Fruit fly (Drosophila melanogaster) whole organism: ENCODE results near the gene xmas.

ENCODE experiments used
- CG8478 ChIP-seq: fragments of >200 bp; optimal IDR thresholded peaks from 2 replicates; lab custom pipeline; 2018; ENCODE audit warnings: inconsistent platforms
- Dll ChIP-seq: fragments of >200 bp; optimal IDR thresholded peaks from 2 replicates; lab custom pipeline; 2017
- EcR ChIP-seq, 2 experiments: fragments of >200 bp; optimal IDR thresholded peaks; 2 replicates each; lab custom pipeline; 2017; ENCODE audit warnings: missing biosample characterization in 2 of 2, missing genetic modification characterization in 2 of 2, missing genetic modification reagents in 2 of 2
- psq ChIP-seq: fragments of >200 bp; optimal IDR thresholded peaks from 2 replicates; lab custom pipeline; 2017
- usp ChIP-seq: fragments of >200 bp; optimal IDR thresholded peaks from 2 replicates; lab custom pipeline; 2017; ENCODE audit warnings: missing biosample characterization, missing genetic modification characterization, mixed read lengths

dm6 chrX:17109673-17110072 lies 49.4 kb downstream of the xmas start:
- TF ChIP-seq EcR (GFP tag; optimal IDR thresholded peaks at IDR 0.05; lab: Kevin White, UChicago) (no peak), CG8478 (lab: Kevin White, UChicago) (no peak), Dll (lab: Kevin White, UChicago) (no peak), usp (no peak), psq (lab: Kevin White, UChicago) (no peak)
